Fruit fly (Drosophila melanogaster) whole organism, wandering third instar larva: ENCODE data around the gene Crg-1.

Experiments used
- Abd-B ChIP-seq: fragments of >200 bp; optimal IDR thresholded peaks from 2 replicates; lab custom pipeline; 2017; ENCODE audit warnings: missing biosample characterization, missing genetic modification characterization
- CG32264 ChIP-seq: fragments of 200-800 bp; sonication (Bioruptor generic); optimal IDR thresholded peaks from 2 replicates; lab custom pipeline; 2016; ENCODE audit warnings: missing biosample characterization, missing genetic modification characterization
- CG9705 ChIP-seq: fragments of 200-800 bp; sonication (Bioruptor generic); optimal IDR thresholded peaks from 2 replicates; lab custom pipeline; 2018; ENCODE audit warnings: missing biosample characterization, mild to moderate bottlenecking, missing genetic modification characterization
- CrebA ChIP-seq: fragments of 200-800 bp; sonication (Bioruptor generic); optimal IDR thresholded peaks from 2 replicates; lab custom pipeline; 2016; ENCODE audit warnings: missing biosample characterization, mild to moderate bottlenecking, missing genetic modification characterization, borderline replicate concordance
- Dfd ChIP-seq: fragments of >200 bp; optimal IDR thresholded peaks from 2 replicates; lab custom pipeline; 2017; ENCODE audit warnings: missing biosample characterization, missing genetic modification characterization
- Dif ChIP-seq: fragments of 200-275, 200-300 bp; sonication (Bioruptor generic); optimal IDR thresholded peaks from 2 replicates; lab custom pipeline; 2018; ENCODE audit warnings: missing biosample characterization, missing genetic modification characterization; ENCODE audit not compliant: partially characterized antibody
- GATAd ChIP-seq: sonication (Bioruptor generic); optimal IDR thresholded peaks from 2 replicates; lab custom pipeline; 2016; ENCODE audit warnings: missing biosample characterization, missing genetic modification characterization
- HLH106 ChIP-seq: fragments of 200-800 bp; optimal IDR thresholded peaks from 3 replicates; lab custom pipeline; 2019; ENCODE audit warnings: missing biosample characterization, mild to moderate bottlenecking, missing genetic modification characterization, moderate library complexity
- Hnf4 ChIP-seq: fragments of 200-800 bp; sonication (Bioruptor generic); optimal IDR thresholded peaks from 2 replicates; lab custom pipeline; 2016; ENCODE audit warnings: missing biosample characterization, mild to moderate bottlenecking, missing genetic modification characterization
- Hr78 ChIP-seq: fragments of >200 bp; optimal IDR thresholded peaks from 2 replicates; lab custom pipeline; 2017; ENCODE audit warnings: missing biosample characterization, missing genetic modification characterization
- Hr83 ChIP-seq: fragments of 200-300 bp; sonication (Bioruptor generic); optimal IDR thresholded peaks from 2 replicates; lab custom pipeline; 2016; ENCODE audit warnings: missing biosample characterization, mild to moderate bottlenecking, missing genetic modification characterization, moderate library complexity; ENCODE audit not compliant: poor library complexity, severe bottlenecking
- Jra ChIP-seq: sonication (Bioruptor generic); optimal IDR thresholded peaks from 2 replicates; lab custom pipeline; 2016; ENCODE audit warnings: missing biosample characterization, missing genetic modification characterization
- Mio ChIP-seq: sonication (Bioruptor generic); optimal IDR thresholded peaks from 2 replicates; lab custom pipeline; 2016; ENCODE audit warnings: missing biosample characterization, missing genetic modification characterization
- Myc ChIP-seq: fragments of >200 bp; optimal IDR thresholded peaks from 2 replicates; lab custom pipeline; 2017
- N ChIP-seq: fragments of >200 bp; optimal IDR thresholded peaks from 2 replicates; lab custom pipeline; 2018; ENCODE audit warnings: missing biosample characterization, missing external identifiers, missing genetic modification characterization
- OdsH ChIP-seq: fragments of 200-800 bp; sonication (Bioruptor generic); optimal IDR thresholded peaks from 2 replicates; lab custom pipeline; 2016; ENCODE audit warnings: missing biosample characterization, mild to moderate bottlenecking, missing genetic modification characterization
- Rel ChIP-seq, 2 experiments: fragments of 200-800 bp; sonication (Bioruptor generic) in 1 of 2; optimal IDR thresholded peaks; 2 replicates in 1 of 2; 3 replicates in 1 of 2; lab custom pipeline; 2016 to 2019; ENCODE audit warnings: mild to moderate bottlenecking in 2 of 2, missing biosample characterization in 2 of 2, missing genetic modification characterization in 2 of 2, moderate library complexity in 1 of 2
- Sp1 ChIP-seq: fragments of 200-800 bp; sonication (Bioruptor generic); optimal IDR thresholded peaks from 3 replicates; lab custom pipeline; 2019; ENCODE audit warnings: missing biosample characterization, mild to moderate bottlenecking, missing genetic modification characterization, moderate library complexity
- Vsx2 ChIP-seq: fragments of 200-300, 225-300 bp; sonication (Bioruptor generic); optimal IDR thresholded peaks from 2 replicates; lab custom pipeline; 2018; ENCODE audit warnings: missing biosample characterization, missing genetic modification characterization; ENCODE audit not compliant: partially characterized antibody
- br ChIP-seq: fragments of 200-800 bp; sonication (Bioruptor generic); optimal IDR thresholded peaks from 2 replicates; lab custom pipeline; 2016; ENCODE audit warnings: missing biosample characterization, missing genetic modification characterization
- brk ChIP-seq: fragments of 200-800 bp; sonication (Bioruptor generic); optimal IDR thresholded peaks from 2 replicates; lab custom pipeline; 2016; ENCODE audit warnings: missing biosample characterization, mild to moderate bottlenecking, missing genetic modification characterization
- dl ChIP-seq, 2 experiments: fragments of 175-275, 200-275 bp in 1 of 2; fragments of 200-275 bp in 1 of 2; sonication (Bioruptor generic); optimal IDR thresholded peaks; lab custom pipeline; 2018; ENCODE audit warnings: mild to moderate bottlenecking in 2 of 2, missing biosample characterization in 2 of 2, missing genetic modification characterization in 2 of 2, moderate library complexity in 2 of 2; ENCODE audit not compliant: partially characterized antibody in 2 of 2, insufficient read depth in 1 of 2
- dmrt93B ChIP-seq: fragments of 200-800 bp; sonication (Bioruptor generic); optimal IDR thresholded peaks from 2 replicates; lab custom pipeline; 2018; ENCODE audit warnings: missing biosample characterization, mild to moderate bottlenecking, missing genetic modification characterization
- dsf ChIP-seq: sonication (Bioruptor generic); optimal IDR thresholded peaks from 2 replicates; lab custom pipeline; 2016; ENCODE audit warnings: missing biosample characterization, missing genetic modification characterization, borderline replicate concordance
- ey ChIP-seq: fragments of 200-800 bp; sonication (Bioruptor generic); optimal IDR thresholded peaks from 2 replicates; lab custom pipeline; 2016; ENCODE audit warnings: missing biosample characterization, missing genetic modification characterization
- foxo ChIP-seq, 2 experiments: fragments of 200-800 bp; sonication (Bioruptor generic); optimal IDR thresholded peaks; 2 replicates in 1 of 2; 3 replicates in 1 of 2; lab custom pipeline; 2016 to 2017; ENCODE audit warnings: missing biosample characterization in 2 of 2, missing genetic modification characterization in 2 of 2
- fru ChIP-seq: fragments of 200-800 bp; sonication (Bioruptor generic); optimal IDR thresholded peaks from 3 replicates; lab custom pipeline; 2016; ENCODE audit warnings: missing biosample characterization, mild to moderate bottlenecking, missing genetic modification characterization
- h ChIP-seq: fragments of 200-800 bp; sonication (Bioruptor generic); optimal IDR thresholded peaks from 3 replicates; lab custom pipeline; 2016; ENCODE audit warnings: missing biosample characterization, mild to moderate bottlenecking, missing genetic modification characterization
- jim ChIP-seq: fragments of 175-275, 200-325 bp; sonication (Bioruptor generic); optimal IDR thresholded peaks from 2 replicates; lab custom pipeline; 2016; ENCODE audit warnings: missing biosample characterization, mild to moderate bottlenecking, missing genetic modification characterization
- lola ChIP-seq: fragments of >200 bp; optimal IDR thresholded peaks from 2 replicates; lab custom pipeline; 2017; ENCODE audit warnings: missing biosample characterization, missing genetic modification characterization
- pan ChIP-seq: fragments of >200 bp; optimal IDR thresholded peaks from 2 replicates; lab custom pipeline; 2017
- psq ChIP-seq: fragments of 200-800 bp; sonication (Bioruptor generic); optimal IDR thresholded peaks from 3 replicates; lab custom pipeline; 2017; ENCODE audit warnings: missing biosample characterization, mild to moderate bottlenecking, missing genetic modification characterization, moderate library complexity
- rgr ChIP-seq: fragments of 200-800 bp; sonication (Bioruptor generic); optimal IDR thresholded peaks from 3 replicates; lab custom pipeline; 2016; ENCODE audit warnings: missing biosample characterization, mild to moderate bottlenecking, missing genetic modification characterization
- sage ChIP-seq: fragments of 200-800 bp; sonication (Bioruptor generic); optimal IDR thresholded peaks from 2 replicates; lab custom pipeline; 2016; ENCODE audit warnings: missing biosample characterization, mild to moderate bottlenecking, missing genetic modification characterization
- sv ChIP-seq: fragments of 200-800 bp; sonication (Bioruptor generic); optimal IDR thresholded peaks from 3 replicates; lab custom pipeline; 2016; ENCODE audit warnings: missing biosample characterization, missing genetic modification characterization
- tai ChIP-seq: sonication (Bioruptor generic); optimal IDR thresholded peaks from 2 replicates; lab custom pipeline; 2016; ENCODE audit warnings: missing biosample characterization, missing genetic modification characterization
- usp ChIP-seq: fragments of >200 bp; optimal IDR thresholded peaks from 2 replicates; lab custom pipeline; 2017; ENCODE audit warnings: missing biosample characterization, missing genetic modification characterization
- woc ChIP-seq: sonication (Bioruptor generic); optimal IDR thresholded peaks from 2 replicates; lab custom pipeline; 2016; ENCODE audit warnings: missing biosample characterization, mild to moderate bottlenecking, missing genetic modification characterization

Gene Crg-1

dm6 chrX:3779686-3780407 is 13.2 kb upstream of the Crg-1 start:
- TF ChIP-seq Abd-B (GFP tag; lab: Kevin White, UChicago): no peak
- no peak for TF ChIP-seq Hnf4 (GFP tag; lab: Kevin White, UChicago)
- TF ChIP-seq CG32264 (GFP tag; lab: Kevin White, UChicago): no peak
- no peak for TF ChIP-seq N (GFP tag; lab: Kevin White, UChicago)
- no peak for TF ChIP-seq Mio (GFP tag; lab: Kevin White, UChicago)
- TF ChIP-seq rgr: no peak
- TF ChIP-seq brk (GFP tag; lab: Kevin White, UChicago): no peak
- no peak for TF ChIP-seq CrebA (GFP tag; lab: Kevin White, UChicago)
- no peak for TF ChIP-seq Vsx2 (GFP tag; lab: Kevin White, UChicago)
- no peak for TF ChIP-seq jim (GFP tag; lab: Kevin White, UChicago)
- TF ChIP-seq usp: no peak
- TF ChIP-seq Dfd (GFP tag; lab: Kevin White, UChicago): no peak
- no peak for TF ChIP-seq Hr78
- TF ChIP-seq Sp1 (GFP tag; lab: Kevin White, UChicago): peak; percentile 18
- peak in 1 of 2 experiments; percentile 42 for TF ChIP-seq foxo (GFP tag; optimal IDR thresholded peaks at IDR 0.05; lab: Kevin White, UChicago)
- peak; percentile 29 for TF ChIP-seq sage (GFP tag; lab: Kevin White, UChicago)
- TF ChIP-seq Hr83 (GFP tag; lab: Kevin White, UChicago): peak; percentile 37
- no peak for TF ChIP-seq dsf (GFP tag; lab: Kevin White, UChicago)
- TF ChIP-seq fru (GFP tag; lab: Kevin White, UChicago): peak; percentile 49
- no peak for TF ChIP-seq woc
- peak; percentile 20 for TF ChIP-seq br
- no peak for TF ChIP-seq Rel (GFP tag; optimal IDR thresholded peaks at IDR 0.05; lab: Kevin White, UChicago)
- TF ChIP-seq Rel (tag; optimal IDR thresholded peaks at IDR 0.05; lab: Kevin White, UChicago): no peak
- TF ChIP-seq psq: peak; percentile 91
- TF ChIP-seq CG9705 (GFP tag; lab: Kevin White, UChicago): no peak
- TF ChIP-seq tai (GFP tag; lab: Kevin White, UChicago): no peak
- no peak for TF ChIP-seq dmrt93B (GFP tag; lab: Kevin White, UChicago)
- TF ChIP-seq pan (lab: Kevin White, UChicago): no peak
- no peak for TF ChIP-seq GATAd (GFP tag; lab: Kevin White, UChicago)
- TF ChIP-seq Myc (lab: Kevin White, UChicago): no peak
- TF ChIP-seq Jra (GFP tag; lab: Kevin White, UChicago): no peak
- no peak for TF ChIP-seq HLH106
- TF ChIP-seq ey (GFP tag; lab: Kevin White, UChicago): peak; percentile 58
- TF ChIP-seq sv: no peak
- no peak for TF ChIP-seq lola (GFP tag; lab: Kevin White, UChicago)
- TF ChIP-seq h (GFP tag; lab: Kevin White, UChicago): peak; percentile 49
- peak; percentile 96 for TF ChIP-seq Dif
- peak in 1 of 2 experiments; percentile 90 for TF ChIP-seq dl (GFP tag; optimal IDR thresholded peaks at IDR 0.05; lab: Kevin White, UChicago; ENCODE audit: insufficient read depth in 1 of 2, partially characterized antibody in 2 of 2)
- peak; percentile 10 for TF ChIP-seq OdsH (GFP tag; lab: Kevin White, UChicago)

- TF ChIP-seq fru (GFP tag; lab: Kevin White, UChicago): peak; percentile 38
- TF ChIP-seq usp: no peak
- TF ChIP-seq woc: peak; percentile 9
- TF ChIP-seq Mio (GFP tag; lab: Kevin White, UChicago): no peak
- TF ChIP-seq Hnf4 (GFP tag; lab: Kevin White, UChicago): peak; percentile 65
- peak; percentile 58 for TF ChIP-seq tai (GFP tag; lab: Kevin White, UChicago)
- no peak for TF ChIP-seq N (GFP tag; lab: Kevin White, UChicago)
- TF ChIP-seq dsf (GFP tag; lab: Kevin White, UChicago): no peak
- TF ChIP-seq Hr78: no peak
- TF ChIP-seq CrebA (GFP tag; lab: Kevin White, UChicago): no peak
- no peak for TF ChIP-seq sv
- no peak for TF ChIP-seq pan (lab: Kevin White, UChicago)
- TF ChIP-seq Dif: peak; percentile 41
- TF ChIP-seq br: peak; percentile 68
- TF ChIP-seq lola (GFP tag; lab: Kevin White, UChicago): no peak
- no peak for TF ChIP-seq jim (GFP tag; lab: Kevin White, UChicago)
- no peak for TF ChIP-seq Myc (lab: Kevin White, UChicago)
- no peak for TF ChIP-seq Rel (GFP tag; optimal IDR thresholded peaks at IDR 0.05; lab: Kevin White, UChicago)
- peak; percentile 69 for TF ChIP-seq Rel (tag; optimal IDR thresholded peaks at IDR 0.05; lab: Kevin White, UChicago)
- TF ChIP-seq dmrt93B (GFP tag; lab: Kevin White, UChicago): no peak
- no peak for TF ChIP-seq GATAd (GFP tag; lab: Kevin White, UChicago)
- TF ChIP-seq ey (GFP tag; lab: Kevin White, UChicago): peak; percentile 34
- no peak for TF ChIP-seq Jra (GFP tag; lab: Kevin White, UChicago)
- peak; percentile 23 for TF ChIP-seq Sp1 (GFP tag; lab: Kevin White, UChicago)
- no peak for TF ChIP-seq Abd-B (GFP tag; lab: Kevin White, UChicago)
- TF ChIP-seq foxo (GFP tag; optimal IDR thresholded peaks at IDR 0.05; lab: Kevin White, UChicago): peak in 1 of 2 experiments; percentile 25
- peak in 1 of 2 experiments; percentile 36 for TF ChIP-seq dl (GFP tag; optimal IDR thresholded peaks at IDR 0.05; lab: Kevin White, UChicago; ENCODE audit: insufficient read depth in 1 of 2, partially characterized antibody in 2 of 2)
- no peak for TF ChIP-seq Vsx2 (GFP tag; lab: Kevin White, UChicago)
- TF ChIP-seq HLH106: peak; percentile 13
- peak; percentile 25 for TF ChIP-seq OdsH (GFP tag; lab: Kevin White, UChicago)
- peak; percentile 47 for TF ChIP-seq Hr83 (GFP tag; lab: Kevin White, UChicago)
- peak; percentile 69 for TF ChIP-seq rgr
- peak; percentile 100 for TF ChIP-seq psq
- TF ChIP-seq Dfd (GFP tag; lab: Kevin White, UChicago): no peak
- TF ChIP-seq brk (GFP tag; lab: Kevin White, UChicago): peak; percentile 24
- peak; percentile 35 for TF ChIP-seq CG32264 (GFP tag; lab: Kevin White, UChicago)
- peak; percentile 73 for TF ChIP-seq h (GFP tag; lab: Kevin White, UChicago)
- peak; percentile 40 for TF ChIP-seq sage (GFP tag; lab: Kevin White, UChicago)
- peak; percentile 4 for TF ChIP-seq CG9705 (GFP tag; lab: Kevin White, UChicago)
Observed at dm6 chrX:3780884-3781283, 12.1 kb upstream of the Crg-1 start.
